Fruit fly (Drosophila melanogaster): Measurements from ENCODE around the gene sqz.
A peak's percentile ranks its signal among the peaks of the same experiment; 100 is the strongest.

The sqz gene

DNA sequence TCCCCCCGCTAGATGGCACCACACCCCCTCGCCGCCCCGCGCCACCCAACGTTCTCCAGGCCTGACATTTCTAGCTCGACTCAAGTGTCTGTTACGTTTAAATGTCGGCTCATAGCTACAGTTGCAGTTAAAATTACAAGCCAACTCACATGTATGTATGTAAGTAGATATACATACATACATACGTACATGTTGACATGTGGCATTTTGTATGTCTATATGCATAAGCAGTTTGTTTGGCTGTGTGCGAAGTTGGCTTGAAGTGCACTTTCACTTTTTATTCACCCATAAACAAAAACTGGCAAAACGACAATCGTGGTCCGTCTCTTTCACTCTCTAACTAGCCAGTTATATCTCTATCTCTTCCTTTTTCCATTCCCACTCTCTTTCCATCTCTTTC lies 18.8 kb downstream of the sqz start (continued):
- no peak for TF ChIP-seq chif (GFP tag; optimal IDR thresholded peaks at IDR 0.05)
- no peak for TF ChIP-seq Pdp1 (GFP tag; optimal IDR thresholded peaks at IDR 0.05)
- no peak for TF ChIP-seq bigmax (GFP tag; optimal IDR thresholded peaks at IDR 0.05)
- TF ChIP-seq Dip2 (GFP tag; IDR thresholded peaks at IDR 0.05): no peak
- no peak for TF ChIP-seq sd (tag; optimal IDR thresholded peaks at IDR 0.05)
- TF ChIP-seq Jarid2 (GFP tag; optimal IDR thresholded peaks at IDR 0.05): peak; percentile 24
- no peak for TF ChIP-seq CG10565 (GFP tag; optimal IDR thresholded peaks at IDR 0.05)
- TF ChIP-seq CG11504 (tag; optimal IDR thresholded peaks at IDR 0.05): peak; percentile 10
- TF ChIP-seq Abd-B (GFP tag; optimal IDR thresholded peaks at IDR 0.05): no peak
- no peak for TF ChIP-seq Vsx1 (GFP tag; optimal IDR thresholded peaks at IDR 0.05)
- TF ChIP-seq CG33213 (GFP tag; optimal IDR thresholded peaks at IDR 0.05): no peak
- TF ChIP-seq CoRest (tag; optimal IDR thresholded peaks at IDR 0.05): no peak
- peak; percentile 75; the same call in 1 of the 3 replicates for TF ChIP-seq gce (GFP tag; IDR thresholded peaks at IDR 0.05)
- no peak for TF ChIP-seq shn (GFP tag; optimal IDR thresholded peaks at IDR 0.05)
- peak; percentile 56 for TF ChIP-seq fd64A (GFP tag; optimal IDR thresholded peaks at IDR 0.05)
- no peak for TF ChIP-seq fu2 (GFP tag; optimal IDR thresholded peaks at IDR 0.05)
- TF ChIP-seq prd (optimal IDR thresholded peaks at IDR 0.05): no peak
- no peak for TF ChIP-seq prd (GFP tag; IDR thresholded peaks at IDR 0.05)
- TF ChIP-seq CG18262 (tag; optimal IDR thresholded peaks at IDR 0.05): no peak
- no peak for TF ChIP-seq CG8359 (GFP tag; optimal IDR thresholded peaks at IDR 0.05; ENCODE audit: borderline replicate concordance)
- no peak for TF ChIP-seq mirr (GFP tag; optimal IDR thresholded peaks at IDR 0.05)
- TF ChIP-seq CrebB (tag; optimal IDR thresholded peaks at IDR 0.05): no peak
- peak; percentile 48 for TF ChIP-seq CG1529 (GFP tag; optimal IDR thresholded peaks at IDR 0.05)
- TF ChIP-seq CG10321 (GFP tag; IDR thresholded peaks at IDR 0.05): no peak
- no peak for TF ChIP-seq Hand (GFP tag; optimal IDR thresholded peaks at IDR 0.05)
- TF ChIP-seq btn (GFP tag; optimal IDR thresholded peaks at IDR 0.05): no peak
- TF ChIP-seq zen2 (GFP tag; IDR thresholded peaks at IDR 0.05; ENCODE audit: partially characterized antibody): no peak
- TF ChIP-seq CG2678 (tag; optimal IDR thresholded peaks at IDR 0.05): peak; percentile 55
- TF ChIP-seq pnt (GFP tag; optimal IDR thresholded peaks at IDR 0.05): no peak
- no peak for TF ChIP-seq CG18619 (GFP tag; optimal IDR thresholded peaks at IDR 0.05)
- no peak for TF ChIP-seq CG3163 (GFP tag; optimal IDR thresholded peaks at IDR 0.05)
- no peak for TF ChIP-seq PHDP (tag; optimal IDR thresholded peaks at IDR 0.05)
- no peak for TF ChIP-seq CG8290 (GFP tag; optimal IDR thresholded peaks at IDR 0.05)
- peak in 1 of 2 experiments; percentile 21 for TF ChIP-seq CG8290 (tag; optimal IDR thresholded peaks at IDR 0.05)
- peak; percentile 20 for TF ChIP-seq CG12299 (tag; optimal IDR thresholded peaks at IDR 0.05)
- no peak for TF ChIP-seq CG1832 (GFP tag; optimal IDR thresholded peaks at IDR 0.05)
- no peak for TF ChIP-seq pfk (GFP tag; optimal IDR thresholded peaks at IDR 0.05)
- TF ChIP-seq CG17612 (GFP tag; IDR thresholded peaks at IDR 0.05): no peak
- no peak for TF ChIP-seq pum (GFP tag; optimal IDR thresholded peaks at IDR 0.05)
- no peak for TF ChIP-seq aop (GFP tag; IDR thresholded peaks at IDR 0.05)
- no peak for TF ChIP-seq CG16779 (GFP tag; IDR thresholded peaks at IDR 0.05)
- TF ChIP-seq chinmo (GFP tag; IDR thresholded peaks at IDR 0.05; ENCODE audit: partially characterized antibody): no peak
- no peak for TF ChIP-seq CG3726 (GFP tag; IDR thresholded peaks at IDR 0.05)
- peak; percentile 69 for TF ChIP-seq Awh (GFP tag; IDR thresholded peaks at IDR 0.05)
- TF ChIP-seq esg (GFP tag; conservative IDR thresholded peaks at IDR 0.05): no peak
- no peak for TF ChIP-seq CG32772 (GFP tag; IDR thresholded peaks at IDR 0.05)
- TF ChIP-seq ase (GFP tag; IDR thresholded peaks at IDR 0.05): no peak
- no peak for TF ChIP-seq CG17186 (GFP tag; optimal IDR thresholded peaks at IDR 0.05)
- no peak for TF ChIP-seq MESR4 (GFP tag; optimal IDR thresholded peaks at IDR 0.05)
- TF ChIP-seq CG32532 (GFP tag; IDR thresholded peaks at IDR 0.05): no peak
- peak; percentile 44; the same call in 1 of the 2 replicates for TF ChIP-seq bowl (GFP tag; IDR thresholded peaks at IDR 0.05)
- no peak for TF ChIP-seq Drgx (GFP tag; IDR thresholded peaks at IDR 0.05)

All from whole organism, embryonic.